Worm (Caenorhabditis elegans): Measurements from ENCODE around the gene ZK892.4.
"Not testable (repeated sequence)": the region's sequence is repeated elsewhere in the genome, so short reads cannot be mapped to it uniquely, and the experiment has no call there.

Gene ZK892.4

DNA sequence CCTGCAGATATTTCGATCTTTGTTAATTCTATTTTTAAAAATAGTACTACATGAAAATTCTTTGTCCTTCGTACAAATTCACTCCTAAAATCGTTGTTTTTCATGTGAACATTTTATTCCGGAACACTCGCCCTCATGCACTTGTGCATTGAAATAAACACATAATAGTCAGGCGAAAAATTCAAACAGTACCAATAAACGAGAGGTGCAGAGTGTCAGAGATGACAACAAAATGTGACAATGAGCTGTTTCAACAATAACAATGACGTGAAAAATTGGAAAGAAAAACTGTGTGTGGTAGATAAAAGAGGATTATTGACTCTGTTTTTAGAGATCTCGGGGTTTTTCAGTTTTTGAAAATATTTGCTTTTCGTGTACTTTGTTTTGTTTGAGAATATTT lies 21.8 kb downstream of the ZK892.4 start, which contains the start of gene F52H3.6:
TSS of gene F52H3.6 (minus strand) at position 228 of the 400 bp plus-strand sequence.
- TF ChIP-seq fos-1 (tag; optimal IDR thresholded peaks at IDR 0.05): peak; percentile 14
- no peak for TF ChIP-seq sem-4 (tag; optimal IDR thresholded peaks at IDR 0.05)
- TF ChIP-seq nhr-129 (tag; optimal IDR thresholded peaks at IDR 0.05): peak; percentile 3

DNA sequence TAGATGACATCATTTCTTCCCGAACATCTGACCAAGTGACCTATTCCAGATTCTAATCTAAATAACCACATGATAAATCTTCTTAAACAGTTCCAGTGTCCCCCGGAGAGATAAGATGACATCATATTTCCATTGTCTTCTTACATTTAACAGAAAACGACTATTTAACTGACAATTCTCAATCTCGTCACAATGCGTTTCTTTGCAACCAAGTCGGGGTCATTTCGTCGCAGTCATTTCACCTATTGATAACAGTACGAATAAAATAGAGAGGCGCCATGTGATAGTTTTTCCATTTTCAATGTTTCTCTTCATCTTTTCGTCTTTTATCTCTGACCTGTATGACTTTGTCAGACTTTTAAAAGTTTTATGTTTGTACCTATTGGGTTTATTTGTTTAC lies 22.7 kb downstream of the ZK892.4 start:
- TF ChIP-seq blmp-1 (tag; optimal IDR thresholded peaks at IDR 0.05; ENCODE audit: insufficient read depth): peak; percentile 42
- TF ChIP-seq crh-2 (tag; optimal IDR thresholded peaks at IDR 0.05): peak; percentile 52
- TF ChIP-seq lsy-2 (tag; optimal IDR thresholded peaks at IDR 0.05): peak in 1 of 2 experiments; percentile 60
- TF ChIP-seq F13H6.1 (tag; optimal IDR thresholded peaks at IDR 0.05): peak; percentile 29
- no peak for TF ChIP-seq lin-39 (tag; optimal IDR thresholded peaks at IDR 0.05)
- TF ChIP-seq nhr-21 (tag; optimal IDR thresholded peaks at IDR 0.05): peak; percentile 54
- no peak for TF ChIP-seq nhr-23 (tag; optimal IDR thresholded peaks at IDR 0.05)
- peak; percentile 37 for TF ChIP-seq gmeb-1 (tag; optimal IDR thresholded peaks at IDR 0.05)
- TF ChIP-seq mdl-1 (tag; optimal IDR thresholded peaks at IDR 0.05): no peak
- no peak for TF ChIP-seq nhr-237 (tag; optimal IDR thresholded peaks at IDR 0.05)
- no peak for TF ChIP-seq ceh-82 (tag; optimal IDR thresholded peaks at IDR 0.05)
- TF ChIP-seq sma-9 (GFP tag; optimal IDR thresholded peaks at IDR 0.05): peak; percentile 76
- no peak for TF ChIP-seq sma-9 (tag; optimal IDR thresholded peaks at IDR 0.05)
- TF ChIP-seq fos-1 (tag; optimal IDR thresholded peaks at IDR 0.05): peak; percentile 56
- no peak for TF ChIP-seq mab-5 (tag; optimal IDR thresholded peaks at IDR 0.05)
- no peak for TF ChIP-seq nhr-6 (tag; optimal IDR thresholded peaks at IDR 0.05)
- peak; percentile 54 for TF ChIP-seq nhr-25 (tag; optimal IDR thresholded peaks at IDR 0.05)
- no peak for TF ChIP-seq unc-62 (GFP tag; optimal IDR thresholded peaks at IDR 0.05)
- TF ChIP-seq sma-3 (GFP tag; optimal IDR thresholded peaks at IDR 0.05): peak; percentile 67
- TF ChIP-seq ztf-11 (tag; optimal IDR thresholded peaks at IDR 0.05): no peak
- peak; percentile 36 for TF ChIP-seq nhr-129 (tag; optimal IDR thresholded peaks at IDR 0.05)
- TF ChIP-seq peb-1 (tag; optimal IDR thresholded peaks at IDR 0.05): no peak

DNA sequence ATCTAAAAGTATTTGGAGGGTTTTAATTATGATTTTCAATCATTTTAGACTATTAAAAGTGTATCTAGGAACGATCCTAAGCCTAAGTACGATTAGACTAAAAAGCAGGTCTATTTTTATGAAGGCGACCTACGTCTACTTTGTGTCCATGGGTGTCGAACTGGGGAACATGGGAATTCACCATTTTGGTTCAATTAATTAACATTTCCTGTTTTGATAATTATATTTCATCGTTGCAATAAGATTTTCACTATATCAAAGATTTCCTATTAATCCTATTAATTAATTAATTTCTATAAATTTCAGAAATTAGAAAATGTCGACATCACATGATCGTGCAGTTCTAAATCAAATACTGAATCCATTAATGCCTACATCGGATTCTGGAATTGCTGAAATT lies 23.5 kb downstream of the ZK892.4 start, which contains the start of gene ttc-36:
TSS of gene ttc-36 (plus strand) at position 301 of the 400 bp plus-strand sequence.
- TF ChIP-seq snpc-4 (tag; optimal IDR thresholded peaks at IDR 0.05) (no peak), Y55F3AM.14 (GFP tag; optimal IDR thresholded peaks at IDR 0.05) (no peak), C34F6.9 (tag; optimal IDR thresholded peaks at IDR 0.05) (no peak), zag-1 (tag; optimal IDR thresholded peaks at IDR 0.05) (no peak), ceh-82 (tag; optimal IDR thresholded peaks at IDR 0.05) (no peak), sma-9 (GFP tag; optimal IDR thresholded peaks at IDR 0.05) (no peak), sma-9 (tag; optimal IDR thresholded peaks at IDR 0.05) (no peak), nhr-77 (tag; optimal IDR thresholded peaks at IDR 0.05) (no peak), unc-55 (GFP tag; optimal IDR thresholded peaks at IDR 0.05) (no peak), mab-5 (tag; optimal IDR thresholded peaks at IDR 0.05) (no peak), elt-1 (tag; optimal IDR thresholded peaks at IDR 0.05) (no peak), ZK546.5 (tag; optimal IDR thresholded peaks at IDR 0.05) (no peak), nhr-6 (tag; optimal IDR thresholded peaks at IDR 0.05) (no peak), R02D3.7 (tag; optimal IDR thresholded peaks at IDR 0.05) (no peak)

DNA sequence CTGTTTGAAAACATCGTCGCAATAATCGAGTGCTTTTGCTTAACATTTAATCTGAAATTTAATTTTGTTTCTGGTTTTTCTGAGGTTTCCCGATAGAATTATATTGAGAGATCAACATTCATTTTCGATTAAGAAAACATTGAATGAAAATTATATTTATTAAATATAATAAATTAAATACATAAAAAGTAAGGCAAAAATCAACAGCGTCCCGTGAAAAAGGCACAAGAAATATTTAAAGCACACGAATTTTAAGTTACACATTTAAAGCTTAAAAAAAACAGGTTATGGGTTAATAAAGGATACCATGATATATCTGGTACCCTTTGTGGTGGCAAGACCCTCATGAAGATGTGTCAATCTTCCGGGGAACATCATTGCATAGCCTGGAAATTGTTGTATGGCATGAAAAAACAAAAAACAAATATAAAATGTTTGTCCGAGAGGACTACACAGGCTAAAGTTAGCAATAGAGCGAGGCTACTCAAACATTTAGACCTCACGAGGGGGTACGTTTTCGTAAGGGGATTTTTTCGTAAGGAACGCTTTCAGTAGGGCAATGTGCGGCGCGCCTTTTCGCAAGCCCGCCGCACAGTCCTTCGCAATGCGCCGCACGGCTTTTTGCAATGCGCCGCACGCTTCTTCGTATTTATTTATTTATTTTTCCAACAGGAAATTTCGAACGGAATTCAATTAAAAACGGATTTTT lies 27.0 kb downstream of the ZK892.4 start, which contains the start of gene mtcu-2:
TSS of gene mtcu-2 (minus strand) at position 51 of the 709 bp plus-strand sequence.
- TF ChIP-seq ztf-4 (tag; optimal IDR thresholded peaks at IDR 0.05): peak; percentile 46
- TF ChIP-seq egl-27 (tag; optimal IDR thresholded peaks at IDR 0.05): peak; percentile 79
- TF ChIP-seq lin-13 (GFP tag; optimal IDR thresholded peaks at IDR 0.05): peak; percentile 75
- peak; percentile 78 for TF ChIP-seq nhr-6 (tag; optimal IDR thresholded peaks at IDR 0.05)
- TF ChIP-seq fos-1 (tag; optimal IDR thresholded peaks at IDR 0.05): peak; percentile 42
- peak; percentile 64 for TF ChIP-seq crh-2 (tag; optimal IDR thresholded peaks at IDR 0.05)
- TF ChIP-seq C34F6.9 (tag; optimal IDR thresholded peaks at IDR 0.05): peak; percentile 74
- TF ChIP-seq sma-3 (GFP tag; optimal IDR thresholded peaks at IDR 0.05): peak; percentile 91
- TF ChIP-seq nhr-129 (tag; optimal IDR thresholded peaks at IDR 0.05): peak; percentile 80
- peak; percentile 89 for TF ChIP-seq sma-9 (GFP tag; optimal IDR thresholded peaks at IDR 0.05)
- not testable (repeated sequence) for TF ChIP-seq sma-9 (tag; optimal IDR thresholded peaks at IDR 0.05)
- peak; percentile 90 for TF ChIP-seq F13H6.1 (tag; optimal IDR thresholded peaks at IDR 0.05)
- peak; percentile 71 for TF ChIP-seq nhr-21 (tag; optimal IDR thresholded peaks at IDR 0.05)
- TF ChIP-seq mab-5 (tag; optimal IDR thresholded peaks at IDR 0.05): peak; percentile 48
- peak; percentile 9 for TF ChIP-seq sem-4 (tag; optimal IDR thresholded peaks at IDR 0.05)
- peak; percentile 63 to 85 for TF ChIP-seq lsy-2 (tag; optimal IDR thresholded peaks at IDR 0.05)
- peak; percentile 75 for TF ChIP-seq gmeb-1 (tag; optimal IDR thresholded peaks at IDR 0.05)
- TF ChIP-seq unc-55 (GFP tag; optimal IDR thresholded peaks at IDR 0.05): peak; percentile 85
- peak; percentile 85 for TF ChIP-seq nhr-25 (tag; optimal IDR thresholded peaks at IDR 0.05)
- TF ChIP-seq zag-1 (tag; optimal IDR thresholded peaks at IDR 0.05): peak; percentile 43
- TF ChIP-seq mdl-1 (tag; optimal IDR thresholded peaks at IDR 0.05): peak in 1 of 2 experiments; percentile 25
